Fruit fly (Drosophila melanogaster) whole organism, embryonic: Measurements from ENCODE around the gene Hap40.

Experiments
- Adf1 ChIP-seq: fragments of 200-800 bp; sonication (Bioruptor generic); IDR thresholded peaks from 2 replicates; pipeline ENCODE4 v1.3.6; 2022; ENCODE audit warnings: missing biosample characterization, missing genetic modification characterization
- BEAF-32 ChIP-seq: fragments of 200-800 bp; sonication (Bioruptor generic); optimal IDR thresholded peaks from 3 replicates; lab custom pipeline; 2017; ENCODE audit warnings: missing biosample characterization, missing genetic modification characterization, mild to moderate bottlenecking, moderate library complexity, missing genetic modification reagents
- CG10209 ChIP-seq: fragments of 200-800 bp; sonication (Bioruptor generic); optimal IDR thresholded peaks from 3 replicates; lab custom pipeline; 2017; ENCODE audit warnings: missing biosample characterization, mild to moderate bottlenecking, missing genetic modification characterization, missing genetic modification reagents
- CG12236 ChIP-seq: fragments of 200-800 bp; sonication (Bioruptor generic); optimal IDR thresholded peaks from 2 replicates; lab custom pipeline; 2016; ENCODE audit warnings: missing biosample characterization, missing genetic modification characterization
- CG12659 ChIP-seq: fragments of 200-800 bp; sonication (Bioruptor generic); optimal IDR thresholded peaks from 3 replicates; lab custom pipeline; 2017; ENCODE audit warnings: mild to moderate bottlenecking, missing biosample characterization, missing genetic modification reagents, missing genetic modification characterization
- CG13894 ChIP-seq: fragments of 200-800 bp; sonication (Bioruptor generic); optimal IDR thresholded peaks from 3 replicates; lab custom pipeline; 2018; ENCODE audit warnings: missing biosample characterization, mild to moderate bottlenecking, missing genetic modification characterization, moderate library complexity
- CG15073 ChIP-seq: fragments of 200-800 bp; sonication (Bioruptor generic); optimal IDR thresholded peaks from 2 replicates; lab custom pipeline; 2016; ENCODE audit warnings: missing biosample characterization, missing genetic modification characterization
- CG1602 ChIP-seq: fragments of 200-800 bp; sonication (Bioruptor generic); optimal IDR thresholded peaks from 3 replicates; lab custom pipeline; 2016; ENCODE audit warnings: missing biosample characterization, missing genetic modification characterization
- CG17385 ChIP-seq: fragments of 200-800 bp; sonication (Bioruptor generic); optimal IDR thresholded peaks from 3 replicates; lab custom pipeline; 2018; ENCODE audit warnings: missing biosample characterization, mild to moderate bottlenecking, missing genetic modification characterization
- CG17912 ChIP-seq: fragments of 200-800 bp; sonication (Bioruptor generic); optimal IDR thresholded peaks from 2 replicates; lab custom pipeline; 2018; ENCODE audit warnings: missing biosample characterization, mild to moderate bottlenecking, missing genetic modification characterization
- CG1832 ChIP-seq: fragments of 200-800 bp; sonication (Bioruptor generic); optimal IDR thresholded peaks from 2 replicates; lab custom pipeline; 2017; ENCODE audit warnings: missing biosample characterization, mild to moderate bottlenecking, missing genetic modification characterization, inconsistent platforms
- CG18619 ChIP-seq: fragments of 200-800 bp; sonication (Bioruptor generic); optimal IDR thresholded peaks from 3 replicates; lab custom pipeline; 2017; ENCODE audit warnings: missing biosample characterization, mild to moderate bottlenecking, missing genetic modification characterization
- CG31388 ChIP-seq: fragments of 200-800 bp; sonication (Bioruptor generic); optimal IDR thresholded peaks from 2 replicates; lab custom pipeline; 2016; ENCODE audit warnings: missing biosample characterization, missing genetic modification characterization
- CG32767 ChIP-seq: fragments of 200-800 bp; sonication (Bioruptor generic); IDR thresholded peaks from 2 replicates; pipeline ENCODE4 v1.3.6; 2022; ENCODE audit warnings: missing biosample characterization, missing genetic modification characterization
- CG3281 ChIP-seq: fragments of 200-800 bp; sonication (Bioruptor generic); optimal IDR thresholded peaks from 3 replicates; lab custom pipeline; 2017; ENCODE audit warnings: missing biosample characterization, mild to moderate bottlenecking, missing genetic modification characterization
- CG4328 ChIP-seq: fragments of 200-800 bp; sonication (Bioruptor generic); optimal IDR thresholded peaks from 3 replicates; lab custom pipeline; 2017; ENCODE audit warnings: missing biosample characterization, missing genetic modification reagents, missing genetic modification characterization
- CG4820 ChIP-seq: fragments of 200-800 bp; sonication (Bioruptor generic); optimal IDR thresholded peaks from 3 replicates; lab custom pipeline; 2016; ENCODE audit warnings: missing biosample characterization, missing genetic modification characterization
- CG5245 ChIP-seq: fragments of 200-800 bp; sonication (Bioruptor generic); optimal IDR thresholded peaks from 3 replicates; lab custom pipeline; 2016; ENCODE audit warnings: missing biosample characterization, missing genetic modification characterization
- CG6813 ChIP-seq: fragments of 200-800 bp; sonication (Bioruptor generic); optimal IDR thresholded peaks from 2 replicates; lab custom pipeline; 2017; ENCODE audit warnings: missing biosample characterization, missing genetic modification characterization, mild to moderate bottlenecking, moderate library complexity, missing genetic modification reagents
- CG7963 ChIP-seq: fragments of 200-800 bp; sonication (Bioruptor generic); IDR thresholded peaks from 3 replicates; pipeline ENCODE4 v1.3.6; 2022; ENCODE audit warnings: missing biosample characterization, missing genetic modification characterization; ENCODE audit not compliant: partially characterized antibody
- CG7987 ChIP-seq: fragments of 200-800 bp; sonication (Bioruptor generic); optimal IDR thresholded peaks from 2 replicates; lab custom pipeline; 2018; ENCODE audit warnings: missing biosample characterization, mild to moderate bottlenecking, missing genetic modification characterization, moderate library complexity
- CG9876 ChIP-seq: fragments of 200-800 bp; sonication (Bioruptor generic); optimal IDR thresholded peaks from 2 replicates; lab custom pipeline; 2016; ENCODE audit warnings: missing biosample characterization, missing genetic modification characterization
- Dip2 ChIP-seq: fragments of 200-800 bp; sonication (Bioruptor generic); IDR thresholded peaks from 2 replicates; pipeline ENCODE4 v1.3.6; 2022; ENCODE audit warnings: missing biosample characterization, missing genetic modification characterization
- Doc3 ChIP-seq: fragments of 200-800 bp; sonication (Bioruptor generic); IDR thresholded peaks from 3 replicates; pipeline ENCODE4 v1.3.6; 2022; ENCODE audit warnings: missing biosample characterization, missing genetic modification characterization; ENCODE audit not compliant: partially characterized antibody
- Eip74EF ChIP-seq, 2 experiments: fragments of 200-800 bp in 1 of 2; fragments of >200 bp in 1 of 2; sonication (Bioruptor generic) in 1 of 2; optimal IDR thresholded peaks; 2 replicates each; lab custom pipeline; 2017 to 2019; ENCODE audit warnings: missing biosample characterization in 2 of 2, missing genetic modification characterization in 2 of 2, mild to moderate bottlenecking in 1 of 2, moderate library complexity in 1 of 2
- Ets65A ChIP-seq: fragments of 200-800 bp; sonication (Bioruptor generic); peaks from one replicate; lab custom pipeline; 2016; ENCODE audit warnings: missing biosample characterization, missing genetic modification characterization
- Ets97D ChIP-seq: fragments of 200-800 bp; sonication (Bioruptor generic); optimal IDR thresholded peaks from 3 replicates; lab custom pipeline; 2016; ENCODE audit warnings: missing biosample characterization, missing genetic modification characterization
- HmgZ ChIP-seq: fragments of 200-800 bp; sonication (Bioruptor generic); optimal IDR thresholded peaks from 2 replicates; lab custom pipeline; 2018; ENCODE audit warnings: missing biosample characterization, mild to moderate bottlenecking, missing genetic modification characterization
- Hr78 ChIP-seq, 2 experiments: fragments of 200-800 bp in 1 of 2; fragments of >200 bp in 1 of 2; sonication (Bioruptor generic) in 1 of 2; optimal IDR thresholded peaks; 2 replicates each; lab custom pipeline; 2017 to 2019; ENCODE audit warnings: missing biosample characterization in 2 of 2, missing genetic modification characterization in 2 of 2, mild to moderate bottlenecking in 1 of 2, moderate library complexity in 1 of 2
- NFAT ChIP-seq: fragments of 200-800 bp; sonication (Bioruptor generic); IDR thresholded peaks from 2 replicates; pipeline ENCODE4 v1.3.6; 2022; ENCODE audit warnings: missing biosample characterization, missing genetic modification characterization
- Poxn ChIP-seq: fragments of 200-800 bp; sonication (Bioruptor generic); IDR thresholded peaks from 2 replicates; pipeline ENCODE4 v1.3.6; 2022; ENCODE audit warnings: missing biosample characterization, missing genetic modification characterization
- Ssrp ChIP-seq: fragments of 200-800 bp; sonication (Bioruptor generic); optimal IDR thresholded peaks from 2 replicates; lab custom pipeline; 2018; ENCODE audit warnings: missing biosample characterization, mild to moderate bottlenecking, missing genetic modification characterization, moderate library complexity
- Xrp1 ChIP-seq: fragments of 200-800 bp; sonication (Bioruptor generic); IDR thresholded peaks from 2 replicates; pipeline ENCODE4 v1.3.6; 2022; ENCODE audit warnings: missing biosample characterization, missing genetic modification characterization
- aop ChIP-seq: fragments of 200-800 bp; sonication (Bioruptor generic); IDR thresholded peaks from 2 replicates; pipeline ENCODE4 v1.3.6; 2022; ENCODE audit warnings: missing biosample characterization, missing genetic modification characterization
- bbx ChIP-seq: fragments of 200-800 bp; sonication (Bioruptor generic); IDR thresholded peaks from 2 replicates; pipeline ENCODE4 v1.3.6; 2022; ENCODE audit warnings: missing biosample characterization, missing genetic modification characterization; ENCODE audit not compliant: partially characterized antibody
- bsh ChIP-seq, 2 experiments: fragments of 200-800 bp; sonication (Bioruptor generic); optimal IDR thresholded peaks; 2 replicates each; lab custom pipeline; 2017 to 2018; ENCODE audit warnings: mild to moderate bottlenecking in 2 of 2, missing biosample characterization in 2 of 2, missing genetic modification characterization in 2 of 2, moderate library complexity in 1 of 2
- btn ChIP-seq: fragments of 200-800 bp; sonication (Bioruptor generic); optimal IDR thresholded peaks from 2 replicates; lab custom pipeline; 2016; ENCODE audit warnings: missing biosample characterization, missing genetic modification characterization
- dan ChIP-seq: fragments of 200-800 bp; sonication (Bioruptor generic); IDR thresholded peaks from 2 replicates; pipeline ENCODE4 v1.3.6; 2022; ENCODE audit warnings: missing biosample characterization, missing genetic modification characterization
- exex ChIP-seq: fragments of 200-800 bp; sonication (Bioruptor generic); optimal IDR thresholded peaks from 4 replicates; lab custom pipeline; 2018; ENCODE audit warnings: missing biosample characterization, mild to moderate bottlenecking, missing genetic modification characterization, moderate library complexity
- fd96Cb ChIP-seq: fragments of 200-800 bp; sonication (Bioruptor generic); optimal IDR thresholded peaks from 2 replicates; lab custom pipeline; 2018; ENCODE audit warnings: missing biosample characterization, mild to moderate bottlenecking, missing genetic modification characterization, moderate library complexity
- fru ChIP-seq: fragments of >200 bp; optimal IDR thresholded peaks from 2 replicates; lab custom pipeline; 2017
- grn ChIP-seq: fragments of 200-800 bp; sonication (Bioruptor generic); optimal IDR thresholded peaks from 3 replicates; lab custom pipeline; 2017; ENCODE audit warnings: missing biosample characterization, missing genetic modification characterization
- her ChIP-seq: fragments of 200-800 bp; sonication (Bioruptor generic); optimal IDR thresholded peaks from 2 replicates; lab custom pipeline; 2016; ENCODE audit warnings: missing biosample characterization, missing genetic modification characterization
- mirr ChIP-seq: fragments of 200-800 bp; sonication (Bioruptor generic); optimal IDR thresholded peaks from 3 replicates; lab custom pipeline; 2018; ENCODE audit warnings: missing biosample characterization, mild to moderate bottlenecking, missing genetic modification characterization
- pum ChIP-seq: fragments of 200-800 bp; sonication (Bioruptor generic); optimal IDR thresholded peaks from 2 replicates; lab custom pipeline; 2016; ENCODE audit warnings: missing biosample characterization, missing genetic modification characterization
- ro ChIP-seq: fragments of 200-800 bp; sonication (Bioruptor generic); IDR thresholded peaks from 2 replicates; pipeline ENCODE4 v1.3.6; 2022; ENCODE audit warnings: missing biosample characterization, missing genetic modification characterization
- ssp ChIP-seq: fragments of 200-800 bp; sonication (Bioruptor generic); IDR thresholded peaks from 2 replicates; pipeline ENCODE4 v1.3.6; 2022; ENCODE audit warnings: missing biosample characterization, missing genetic modification characterization
- tap ChIP-seq: fragments of 200-800 bp; optimal IDR thresholded peaks from 3 replicates; lab custom pipeline; 2019; ENCODE audit warnings: missing biosample characterization, mild to moderate bottlenecking, missing genetic modification characterization, moderate library complexity
- wor ChIP-seq: fragments of 200-800 bp; sonication (Bioruptor generic); IDR thresholded peaks from 2 replicates; pipeline ENCODE4 v1.3.6; 2022; ENCODE audit warnings: missing biosample characterization, missing genetic modification characterization
- zf30C ChIP-seq: fragments of 200-800 bp; sonication (Bioruptor generic); optimal IDR thresholded peaks from 3 replicates; lab custom pipeline; 2018; ENCODE audit warnings: missing biosample characterization, mild to moderate bottlenecking, missing genetic modification characterization

The Hap40 gene

DNA sequence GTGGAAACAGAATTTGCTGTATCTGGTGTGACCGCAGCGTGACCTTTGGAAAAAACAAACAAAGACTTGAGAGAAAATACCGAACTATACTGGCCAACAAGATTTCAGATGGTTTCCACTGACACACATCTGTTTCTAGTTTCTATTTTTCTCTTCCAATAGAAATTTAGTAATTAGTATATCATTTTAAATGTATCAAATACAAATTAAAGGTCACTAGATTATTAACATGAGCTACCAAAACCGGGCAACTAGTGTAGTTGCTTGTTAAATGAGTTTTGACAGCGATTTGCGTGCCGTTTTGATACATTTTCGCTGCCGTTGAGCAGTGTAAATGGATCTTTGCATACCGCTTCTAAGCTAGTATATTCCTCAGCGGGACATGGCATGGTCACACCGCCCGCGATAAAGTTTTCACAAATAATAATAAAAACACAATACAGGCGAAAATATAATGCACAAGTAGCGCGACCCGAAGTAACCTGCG, at the start of gene Hap40, which contains the start of gene Pis (continued):
- peak in 1 of 2 experiments; percentile 38 for TF ChIP-seq Hr78 (GFP tag; optimal IDR thresholded peaks at IDR 0.05; lab: Kevin White, UChicago)
- TF ChIP-seq CG7963 (GFP tag; lab: Robert Waterston, UW): no peak
- TF ChIP-seq grn (GFP tag; lab: Kevin White, UChicago): no peak
- TF ChIP-seq HmgZ (tag; lab: Kevin White, UChicago): peak; percentile 69
- no peak for TF ChIP-seq her
- TF ChIP-seq CG10209 (GFP tag; lab: Kevin White, UChicago): peak; percentile 61
- no peak for TF ChIP-seq exex (tag; lab: Kevin White, UChicago)
- TF ChIP-seq CG31388 (GFP tag; lab: Kevin White, UChicago): peak; percentile 2
- TF ChIP-seq wor (GFP tag; lab: Robert Waterston, UW): peak; percentile 64
- no peak for TF ChIP-seq CG9876 (GFP tag; lab: Kevin White, UChicago)
- TF ChIP-seq CG12236 (GFP tag; lab: Kevin White, UChicago): no peak
- TF ChIP-seq dan: no peak; the same call in 1 of the 2 replicates
- TF ChIP-seq fru: no peak
- no peak for TF ChIP-seq CG15073
- peak; percentile 57 for TF ChIP-seq CG4820 (GFP tag; lab: Kevin White, UChicago)
- TF ChIP-seq Adf1: 0 out of 2 replicates have a peak, but pooled peaks have one; percentile 24
- TF ChIP-seq aop (GFP tag; lab: Robert Waterston, UW): no peak
- TF ChIP-seq Poxn (GFP tag; lab: Robert Waterston, UW): peak; percentile 35; the same call in 1 of the 2 replicates
- no peak for TF ChIP-seq bbx
- no peak for TF ChIP-seq Doc3 (GFP tag; lab: Robert Waterston, UW)
- peak; percentile 72 for TF ChIP-seq CG18619 (GFP tag; lab: Kevin White, UChicago)
- TF ChIP-seq CG5245 (GFP tag; lab: Kevin White, UChicago): peak; percentile 10
- peak; percentile 95 for TF ChIP-seq Ets65A (GFP tag; lab: Kevin White, UChicago)
- TF ChIP-seq fd96Cb: peak; percentile 70
- peak; percentile 44 for TF ChIP-seq Ets97D (GFP tag; lab: Kevin White, UChicago)
- peak; percentile 88 for TF ChIP-seq CG12659 (GFP tag; lab: Kevin White, UChicago)
- peak; percentile 31 for TF ChIP-seq CG4328
- no peak for TF ChIP-seq tap (tag; lab: Kevin White, UChicago)
- TF ChIP-seq ssp: peak; percentile 94
- TF ChIP-seq CG6813 (GFP tag; lab: Kevin White, UChicago): no peak
- peak; percentile 66 for TF ChIP-seq NFAT (GFP tag; lab: Robert Waterston, UW)
- TF ChIP-seq BEAF-32 (GFP tag; lab: Kevin White, UChicago): peak; percentile 56
- TF ChIP-seq CG13894 (tag; lab: Kevin White, UChicago): peak; percentile 74
- TF ChIP-seq bsh (GFP tag; optimal IDR thresholded peaks at IDR 0.05; lab: Kevin White, UChicago): peak in 1 of 2 experiments; percentile 69
- TF ChIP-seq btn (GFP tag; lab: Kevin White, UChicago): no peak
- TF ChIP-seq ro (GFP tag; lab: Robert Waterston, UW): no peak
- peak; percentile 78 for TF ChIP-seq Ssrp
- TF ChIP-seq CG32767 (GFP tag; lab: Robert Waterston, UW): peak; percentile 27; the same call in 1 of the 2 replicates
- peak; percentile 62 for TF ChIP-seq CG3281
- peak; percentile 62 for TF ChIP-seq Xrp1 (GFP tag; lab: Robert Waterston, UW)
- no peak for TF ChIP-seq CG1832
- TF ChIP-seq CG1602: peak; percentile 72
- TF ChIP-seq CG17912 (GFP tag; lab: Kevin White, UChicago): no peak
- TF ChIP-seq zf30C (GFP tag; lab: Kevin White, UChicago): peak; percentile 0
- TF ChIP-seq CG17385 (GFP tag; lab: Kevin White, UChicago): peak; percentile 48
- no peak for TF ChIP-seq Dip2 (GFP tag; lab: Robert Waterston, UW)
- TF ChIP-seq CG7987: no peak
- peak in 1 of 2 experiments; percentile 27 for TF ChIP-seq Eip74EF (GFP tag; optimal IDR thresholded peaks at IDR 0.05; lab: Kevin White, UChicago)
- TF ChIP-seq pum: peak; percentile 49
- no peak for TF ChIP-seq mirr (GFP tag; lab: Kevin White, UChicago)
